Worm (Caenorhabditis elegans): ENCODE measurements around the gene F11E6.6.

- TF ChIP-seq dao-5 (tag; optimal IDR thresholded peaks at IDR 0.05) (no peak), him-1 (tag; optimal IDR thresholded peaks at IDR 0.05) (no peak)
Measured at ce11 chrIV:17453200-17453599, 12.6 kb downstream of the F11E6.6 start.

All from whole organism, L4/young adult.